Worm (Caenorhabditis elegans): ENCODE data around the gene ZK688.9.

The ZK688.9 gene

DNA sequence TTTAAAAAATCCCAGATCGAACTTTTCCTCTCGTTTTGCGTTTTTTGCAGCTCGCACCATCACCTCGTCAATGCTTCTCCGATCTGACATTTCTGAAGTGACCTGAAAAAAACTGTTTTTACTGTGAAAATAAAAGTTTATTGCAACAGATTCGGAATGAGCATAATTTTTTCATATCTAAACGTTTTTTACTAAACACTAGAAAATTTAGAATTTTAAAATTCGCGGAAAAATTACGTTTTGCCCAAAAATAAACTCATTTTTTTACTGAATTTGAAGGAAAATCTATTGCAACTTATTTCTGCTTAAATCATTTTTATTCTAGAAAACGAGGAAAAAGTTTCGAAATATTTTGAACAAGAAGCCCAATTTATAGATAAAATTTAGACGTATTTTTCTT, at the start of gene ZK688.9:
TSS of gene ZK688.9 (minus strand) at position 101 of the 400 bp plus-strand sequence.
- TF ChIP-seq unc-62 (GFP tag; optimal IDR thresholded peaks at IDR 0.05): no peak

DNA sequence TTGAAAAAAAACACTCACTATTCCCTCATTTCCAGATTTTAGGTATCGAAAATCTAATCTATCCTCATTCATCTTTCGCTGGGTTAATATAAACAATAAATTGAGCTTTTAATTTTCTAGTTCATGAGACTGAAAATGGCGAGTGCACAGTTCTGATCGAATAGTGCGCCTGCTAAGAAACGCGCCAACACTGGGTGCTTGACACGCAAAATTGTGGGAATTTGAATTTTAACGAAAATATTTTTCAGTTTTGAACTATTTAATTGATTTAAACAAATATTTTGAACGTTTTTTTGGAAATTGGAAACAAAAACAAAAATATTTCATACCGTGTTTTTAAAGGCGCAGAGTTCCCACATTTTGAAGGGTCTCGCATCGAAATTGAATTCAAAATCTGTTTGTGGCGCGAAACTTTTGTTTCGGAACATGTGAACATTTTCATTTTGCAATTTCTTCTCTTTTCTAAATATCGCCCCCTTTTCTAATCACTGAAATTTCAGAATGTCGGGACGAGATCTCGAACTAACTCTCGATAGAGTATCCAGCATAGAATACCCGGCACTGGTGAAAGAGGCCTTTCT, 45.8 kb upstream of the ZK688.9 start, which contains the start of the genes C29E4.13 and npp-15:
TSS of gene C29E4.13 (minus strand) at position 169 of the 581 bp plus-strand sequence.
TSS of gene npp-15 (plus strand) at position 495 of the 581 bp plus-strand sequence.
- no peak for TF ChIP-seq unc-62 (GFP tag; optimal IDR thresholded peaks at IDR 0.05)

DNA sequence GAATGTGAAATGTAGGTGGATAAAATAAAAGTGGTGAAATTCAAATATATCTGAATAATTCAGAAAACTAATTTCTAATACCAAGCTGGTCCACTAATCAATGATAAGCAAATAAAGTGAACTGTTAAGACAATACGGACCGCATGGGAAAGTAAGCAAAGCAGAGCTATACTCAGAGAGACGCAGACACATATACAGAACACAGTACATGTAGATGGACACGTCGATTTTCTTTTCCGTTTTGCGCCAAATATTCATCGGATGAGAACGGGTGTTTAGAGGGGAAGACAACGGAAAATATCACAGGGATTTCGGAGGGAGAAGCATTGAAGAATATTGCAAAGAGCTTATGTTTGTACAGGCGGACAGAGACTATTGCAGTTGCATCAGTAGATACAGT, 43.2 kb upstream of the ZK688.9 start:
- TF ChIP-seq unc-62 (GFP tag; optimal IDR thresholded peaks at IDR 0.05): no peak

DNA sequence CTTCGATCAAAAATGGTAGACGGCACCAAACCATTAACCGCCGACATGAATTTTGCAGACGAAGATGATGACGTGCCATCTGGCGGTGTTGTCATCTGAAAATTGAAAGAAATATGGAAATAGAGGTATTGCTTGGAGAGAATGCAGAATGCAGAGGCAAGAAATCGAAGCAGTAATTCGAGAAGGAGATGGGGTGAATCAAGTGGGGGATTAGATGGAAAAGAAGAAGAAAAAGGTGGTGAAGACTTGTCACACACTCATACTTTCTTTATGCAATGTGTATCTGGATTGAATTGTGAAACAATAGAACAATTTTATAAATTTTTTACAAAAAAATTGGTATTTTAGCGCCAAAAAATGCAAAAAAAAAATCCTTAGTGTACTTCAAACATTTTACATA, 42.0 kb upstream of the ZK688.9 start, which contains the start of gene tag-250:
TSS of gene tag-250 (minus strand) at position 101 of the 400 bp plus-strand sequence.
- no peak for TF ChIP-seq unc-62 (GFP tag; optimal IDR thresholded peaks at IDR 0.05)

DNA sequence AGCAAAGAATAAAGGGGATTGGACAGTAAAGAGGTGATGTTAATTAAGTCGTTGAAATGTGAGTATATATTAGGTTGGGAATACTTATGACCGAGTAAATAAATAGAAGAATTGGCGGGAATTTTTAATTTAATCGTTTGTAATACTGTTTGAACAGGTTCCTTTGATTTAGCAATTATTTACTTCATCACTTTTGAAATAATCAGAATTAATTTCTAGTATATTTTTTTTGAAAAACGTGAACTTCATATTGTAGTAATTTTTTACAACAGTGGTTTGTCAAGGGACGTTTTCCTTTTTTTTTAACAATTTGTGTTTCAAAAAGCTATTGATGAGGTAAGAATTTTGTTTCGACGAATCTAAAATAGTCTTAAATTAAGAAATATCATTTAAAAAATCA, 39.4 kb upstream of the ZK688.9 start, which contains the start of gene C29E4.17:
TSS of gene C29E4.17 (plus strand) at position 301 of the 400 bp plus-strand sequence.
- no peak for TF ChIP-seq unc-62 (GFP tag; optimal IDR thresholded peaks at IDR 0.05)

DNA sequence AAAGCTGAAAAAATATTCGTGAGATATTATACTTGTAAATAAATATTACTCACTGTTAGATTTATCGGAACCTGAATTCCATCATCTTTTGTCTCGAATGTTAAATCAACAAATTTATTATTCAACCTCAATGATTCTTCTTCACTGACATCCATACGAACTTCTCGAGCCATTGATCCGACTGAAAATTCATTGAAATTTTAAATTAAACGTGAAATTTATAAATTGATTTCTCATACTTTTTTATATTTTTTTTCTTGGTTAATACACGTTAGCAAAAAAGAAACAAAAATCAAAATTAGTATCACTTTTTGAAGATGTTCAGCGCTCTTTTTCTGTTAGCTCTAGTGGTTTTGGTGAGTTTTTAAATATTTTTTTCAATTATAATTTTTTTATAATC, 37.0 kb upstream of the ZK688.9 start, which contains the start of gene C29E4.14:
TSS of gene C29E4.14 (plus strand) at position 301 of the 400 bp plus-strand sequence.
- TF ChIP-seq unc-62 (GFP tag; optimal IDR thresholded peaks at IDR 0.05): no peak

DNA sequence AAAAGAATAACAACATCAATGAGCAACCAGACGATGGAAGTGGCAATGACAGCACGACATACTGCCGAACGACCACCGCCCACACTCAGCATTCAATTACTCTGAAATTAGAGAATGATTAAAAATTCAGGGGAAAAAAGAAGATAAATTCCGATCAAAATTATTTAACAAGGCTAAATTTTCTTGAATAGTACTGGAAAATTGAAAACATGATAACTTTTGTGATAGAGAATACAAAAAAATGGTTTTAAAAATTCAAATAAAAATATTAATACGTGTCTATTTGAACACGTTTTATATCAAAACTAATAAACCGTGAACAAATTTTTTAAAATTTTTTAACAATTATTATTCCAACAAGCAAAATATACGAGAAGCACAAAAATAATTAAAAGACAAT, 34.9 kb upstream of the ZK688.9 start, which contains the start of gene gly-3:
TSS of gene gly-3 (minus strand) at position 101 of the 400 bp plus-strand sequence.
- no peak for TF ChIP-seq unc-62 (GFP tag; optimal IDR thresholded peaks at IDR 0.05)

DNA sequence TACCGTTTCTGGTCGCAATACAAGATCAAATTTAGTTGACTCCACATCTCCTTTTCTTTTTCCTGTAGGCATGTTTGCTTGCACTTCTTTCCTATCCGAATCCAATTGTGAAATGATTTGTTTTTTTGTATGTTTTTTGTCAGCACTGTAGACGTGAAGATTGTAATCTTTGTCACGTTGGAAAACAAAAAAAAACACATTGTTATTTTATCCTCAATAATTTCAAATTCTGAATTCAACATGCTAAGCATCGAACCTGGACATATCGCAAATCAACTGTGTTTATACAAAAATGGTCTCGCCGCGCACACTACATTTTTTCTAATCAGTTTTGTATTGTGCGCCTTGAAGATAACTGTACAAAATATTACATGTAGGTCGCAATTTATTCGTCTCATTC, 30.7 kb upstream of the ZK688.9 start, which contains the start of gene ZK688.12:
TSS of gene ZK688.12 (minus strand) at position 101 of the 400 bp plus-strand sequence.
- no peak for TF ChIP-seq unc-62 (GFP tag; optimal IDR thresholded peaks at IDR 0.05)

DNA sequence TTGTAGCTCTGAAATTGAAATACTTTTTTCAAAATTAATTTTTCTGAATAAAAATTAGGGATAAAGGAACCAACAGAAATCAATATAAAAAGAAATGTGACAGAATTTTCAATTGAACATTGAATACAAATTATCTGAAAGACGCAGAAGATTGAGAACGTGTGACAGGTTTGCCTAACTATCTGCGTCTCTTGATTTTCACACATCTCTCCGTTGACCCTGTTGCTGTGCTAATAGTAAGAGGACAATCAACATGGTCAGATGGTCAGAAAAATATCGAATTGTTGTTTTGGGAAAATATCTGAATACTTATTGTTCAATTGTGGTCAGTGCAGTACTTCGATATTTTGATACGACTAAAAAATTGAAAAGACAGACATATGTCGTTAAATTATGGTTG, 28.8 kb upstream of the ZK688.9 start, which contains the start of gene ZK688.7:
TSS of gene ZK688.7 (minus strand) at position 14 of the 400 bp plus-strand sequence.
- no peak for TF ChIP-seq unc-62 (GFP tag; optimal IDR thresholded peaks at IDR 0.05)

DNA sequence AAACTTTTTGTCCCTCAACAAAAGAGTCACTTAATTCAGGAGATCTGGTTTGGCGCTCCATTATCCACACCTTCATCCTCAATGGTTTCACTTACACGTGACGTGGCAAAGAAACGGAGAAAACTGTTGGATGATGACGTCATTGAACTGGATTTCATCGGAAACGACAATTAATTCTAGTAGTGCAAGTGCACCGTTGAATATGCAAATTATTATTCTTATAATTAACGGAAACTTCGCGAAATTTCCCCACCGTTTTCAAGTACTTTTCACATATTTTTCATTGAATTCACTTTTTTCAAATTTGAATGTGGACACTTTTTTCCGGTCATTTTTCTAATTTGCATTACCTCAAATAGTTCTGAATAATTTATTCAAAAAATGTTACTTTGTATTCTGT, 26.5 kb upstream of the ZK688.9 start, which contains the start of gene ZK688.1:
TSS of gene ZK688.1 (plus strand) at position 301 of the 400 bp plus-strand sequence.
- TF ChIP-seq unc-62 (GFP tag; optimal IDR thresholded peaks at IDR 0.05): no peak

DNA sequence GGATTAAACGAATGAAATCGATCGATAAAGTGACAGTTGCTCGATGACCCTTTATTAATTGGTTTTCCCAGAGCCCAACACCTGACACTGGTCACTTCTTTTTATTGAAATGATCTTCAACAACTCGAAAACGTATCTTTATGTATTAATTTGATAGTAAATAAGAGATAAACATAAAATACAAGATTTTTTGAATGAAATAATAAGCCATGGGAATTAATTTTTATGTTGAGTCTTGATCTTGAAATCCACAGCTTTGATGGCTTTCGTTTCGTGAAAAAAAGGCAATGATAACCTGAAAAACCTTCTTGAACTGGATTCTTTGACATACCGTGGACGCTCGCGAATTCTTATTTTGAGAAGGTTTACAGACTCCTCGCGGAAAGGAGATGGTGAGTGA, 24.7 kb upstream of the ZK688.9 start, which contains the start of gene pcp-5:
TSS of gene pcp-5 (minus strand) at position 101 of the 400 bp plus-strand sequence.
- no peak for TF ChIP-seq unc-62 (GFP tag; optimal IDR thresholded peaks at IDR 0.05)

DNA sequence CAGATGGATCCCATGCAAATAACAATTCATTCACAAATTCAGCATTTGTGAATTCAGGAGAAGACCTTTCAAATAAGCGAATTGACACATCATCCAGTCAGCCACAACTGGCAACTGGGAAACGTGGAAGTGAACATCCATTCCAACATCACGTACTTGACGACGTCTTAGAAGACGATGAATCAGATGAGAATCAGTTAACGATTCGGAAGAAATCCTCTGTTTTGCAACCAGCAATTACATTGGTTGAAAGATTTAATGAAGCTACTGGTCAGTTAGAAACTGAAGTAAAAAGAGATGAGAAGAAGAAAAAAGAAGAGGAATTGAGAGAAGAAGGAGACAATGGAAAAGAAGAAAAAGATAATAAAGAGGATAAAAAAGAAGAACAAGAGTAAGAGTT, 20.6 kb upstream of the ZK688.9 start:
- no peak for TF ChIP-seq unc-62 (GFP tag; optimal IDR thresholded peaks at IDR 0.05)

DNA sequence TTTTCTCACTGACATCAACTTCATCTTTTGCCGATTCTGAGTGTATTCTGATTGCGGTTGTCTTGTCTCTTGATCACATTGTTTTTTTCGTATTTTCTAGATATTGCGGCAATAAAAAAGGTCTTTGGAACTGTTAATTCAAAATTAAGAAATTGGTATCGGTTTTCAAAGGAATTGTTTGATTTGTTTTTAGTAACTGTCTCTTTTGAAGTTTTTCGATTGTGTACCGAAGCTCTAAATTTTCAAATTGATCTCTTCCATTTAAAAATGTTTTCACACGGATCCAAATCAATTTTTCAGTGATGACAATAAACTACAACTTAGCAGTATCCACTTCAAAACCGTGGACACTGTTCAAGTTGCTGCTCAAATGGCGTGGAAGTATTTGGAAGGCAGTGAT, 17.9 kb upstream of the ZK688.9 start, which contains the start of gene best-24:
TSS of gene best-24 (plus strand) at position 301 of the 400 bp plus-strand sequence.
- TF ChIP-seq unc-62 (GFP tag; optimal IDR thresholded peaks at IDR 0.05): no peak

DNA sequence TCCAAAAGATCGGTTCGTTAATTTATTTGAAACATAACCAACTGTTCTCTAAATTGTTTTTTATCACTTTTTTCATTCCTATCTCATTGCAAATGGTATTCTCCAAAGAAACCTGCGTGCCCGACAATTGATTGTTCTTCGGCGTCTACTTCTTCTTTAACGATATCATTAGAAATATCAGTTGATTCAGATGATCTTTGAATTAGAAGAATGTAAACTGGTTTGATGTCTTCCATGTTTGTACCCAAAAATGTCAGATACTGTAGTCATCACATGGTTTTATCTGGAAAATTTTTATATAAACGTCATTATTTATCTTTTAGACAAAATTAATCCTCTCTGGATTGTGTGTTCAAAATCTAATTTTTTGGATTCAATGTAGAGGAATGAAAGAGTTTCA, 14.9 kb upstream of the ZK688.9 start:
- TF ChIP-seq unc-62 (GFP tag; optimal IDR thresholded peaks at IDR 0.05): no peak

DNA sequence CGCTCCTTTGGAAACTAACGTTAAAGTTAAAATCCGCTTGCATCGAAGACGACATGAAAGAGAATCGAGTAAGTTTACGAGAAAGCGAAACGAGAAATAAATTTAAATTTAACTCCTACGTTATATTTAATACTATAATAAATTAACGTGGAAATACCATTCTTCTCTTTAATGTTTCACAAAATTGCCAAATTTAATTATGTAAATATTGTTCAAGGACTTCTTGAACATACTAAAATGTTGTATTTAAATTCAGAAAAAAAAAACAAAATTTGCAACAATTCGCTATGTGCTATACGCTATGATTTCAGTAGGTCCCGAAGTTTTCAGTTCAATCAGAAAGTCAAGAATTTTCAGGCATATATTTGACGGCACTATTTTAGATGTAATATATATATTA, 14.1 kb upstream of the ZK688.9 start, which contains the start of gene ZK688.10:
TSS of gene ZK688.10 (minus strand) at position 101 of the 400 bp plus-strand sequence.
- no peak for TF ChIP-seq unc-62 (GFP tag; optimal IDR thresholded peaks at IDR 0.05)

DNA sequence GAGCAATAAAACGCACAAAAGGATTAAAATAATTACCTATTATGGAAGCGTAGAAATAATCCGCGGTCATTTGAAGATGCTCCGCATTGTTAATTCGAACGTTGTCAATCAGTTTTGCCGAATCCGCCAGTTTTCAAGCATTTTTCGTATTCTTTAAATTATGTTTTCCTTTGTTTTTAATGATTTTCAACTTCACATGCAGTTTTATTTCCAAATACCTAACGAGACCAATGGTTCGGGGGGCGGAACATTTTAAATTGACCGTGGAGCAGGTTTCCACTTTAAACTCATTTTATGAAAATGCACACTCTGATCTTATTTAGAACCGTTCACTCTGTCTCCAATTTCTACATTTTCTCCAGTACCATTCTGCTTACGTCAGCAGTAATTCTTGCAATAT, 11.9 kb upstream of the ZK688.9 start, which contains the start of gene ZK688.4:
TSS of gene ZK688.4 (plus strand) at position 301 of the 400 bp plus-strand sequence.
- TF ChIP-seq unc-62 (GFP tag; optimal IDR thresholded peaks at IDR 0.05): no peak

DNA sequence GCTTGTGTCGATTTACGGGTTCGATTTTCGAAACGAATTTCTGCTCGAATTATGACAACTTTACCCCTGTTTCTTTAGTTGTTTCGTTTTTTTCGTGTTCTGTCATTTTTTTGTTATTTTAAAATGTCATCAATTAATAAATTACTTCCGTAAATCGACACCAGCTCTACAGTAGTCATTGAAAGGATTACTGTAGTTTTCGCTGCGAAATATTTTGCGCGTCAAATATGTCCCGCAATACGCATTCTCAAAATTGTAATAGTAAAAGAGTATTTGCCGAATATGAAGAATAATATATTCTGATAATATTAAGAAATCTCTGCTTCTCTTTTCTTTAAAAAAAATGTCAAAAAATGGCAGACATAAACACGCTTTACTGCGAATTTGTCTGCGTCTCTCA, 10.4 kb upstream of the ZK688.9 start:
- no peak for TF ChIP-seq unc-62 (GFP tag; optimal IDR thresholded peaks at IDR 0.05)

Measured in whole organism, dauer.